Worm (Caenorhabditis elegans) whole organism, L3 larva: Measurements from ENCODE around the gene clc-1.

ENCODE experiments used
- R02D3.7 ChIP-seq: fragments of 150-350 bp; optimal IDR thresholded peaks from 2 replicates; lab custom pipeline; 2014; ENCODE audit warnings: missing biosample characterization, missing genetic modification characterization
- ZK546.5 ChIP-seq: sonication (generic microtip); optimal IDR thresholded peaks from 2 replicates; lab custom pipeline; 2017; ENCODE audit warnings: missing biosample characterization, missing genetic modification characterization
- aly-2 ChIP-seq: fragments of 150-350 bp; optimal IDR thresholded peaks from 2 replicates; lab custom pipeline; 2014; ENCODE audit warnings: missing biosample characterization, missing genetic modification characterization
- ceh-16 ChIP-seq: sonication (generic microtip); optimal IDR thresholded peaks from 2 replicates; lab custom pipeline; 2017; ENCODE audit warnings: missing biosample characterization, missing genetic modification characterization
- ceh-28 ChIP-seq: fragments of 150-350 bp; optimal IDR thresholded peaks from 2 replicates; lab custom pipeline; 2014; ENCODE audit warnings: missing biosample characterization, missing genetic modification reagents, missing genetic modification characterization
- ceh-82 ChIP-seq: fragments of 150-350 bp; optimal IDR thresholded peaks from 2 replicates; lab custom pipeline; 2014; ENCODE audit warnings: missing biosample characterization, missing genetic modification characterization
- ceh-9 ChIP-seq: sonication (generic microtip); optimal IDR thresholded peaks from 2 replicates; lab custom pipeline; 2018; ENCODE audit warnings: missing biosample characterization, missing genetic modification characterization
- daf-12 ChIP-seq: fragments of 150-350 bp; optimal IDR thresholded peaks from 2 replicates; lab custom pipeline; 2014; ENCODE audit warnings: missing biosample characterization, missing genetic modification reagents, missing genetic modification characterization
- egl-5 ChIP-seq: fragments of 150-350 bp; optimal IDR thresholded peaks from 2 replicates; lab custom pipeline; 2017; ENCODE audit warnings: missing biosample characterization, missing genetic modification reagents, missing genetic modification characterization, inconsistent platforms
- elt-1 ChIP-seq: fragments of 150-350 bp; optimal IDR thresholded peaks from 2 replicates; lab custom pipeline; 2014; ENCODE audit warnings: missing biosample characterization, missing genetic modification characterization
- elt-2 ChIP-seq: sonication (generic microtip); optimal IDR thresholded peaks from 2 replicates; lab custom pipeline; 2016; ENCODE audit warnings: missing genetic modification reagents, mild to moderate bottlenecking, missing genetic modification characterization, missing compliant biosample characterization
- eor-1 ChIP-seq, 2 experiments: fragments of 150-350 bp; optimal IDR thresholded peaks; 2 replicates each; lab custom pipeline; 2014 to 2018; ENCODE audit warnings: missing biosample characterization in 2 of 2, missing genetic modification characterization in 2 of 2
- fkh-10 ChIP-seq: sonication (generic microtip); optimal IDR thresholded peaks from 2 replicates; lab custom pipeline; 2017; ENCODE audit warnings: missing biosample characterization, missing genetic modification reagents, missing genetic modification characterization
- fos-1 ChIP-seq: fragments of 150-350 bp; optimal IDR thresholded peaks from 2 replicates; lab custom pipeline; 2014; ENCODE audit warnings: missing biosample characterization, missing genetic modification characterization
- hmg-11 ChIP-seq: sonication (generic microtip); optimal IDR thresholded peaks from 2 replicates; lab custom pipeline; 2016; ENCODE audit warnings: missing genetic modification characterization, missing compliant biosample characterization
- jun-1 ChIP-seq: fragments of 150-350 bp; optimal IDR thresholded peaks from 2 replicates; lab custom pipeline; 2014; ENCODE audit warnings: missing biosample characterization, missing genetic modification reagents, missing genetic modification characterization
- lin-39 ChIP-seq: fragments of 150-350 bp; optimal IDR thresholded peaks from 2 replicates; lab custom pipeline; 2018; ENCODE audit warnings: missing biosample characterization, missing genetic modification reagents, missing genetic modification characterization
- lsy-12 ChIP-seq: sonication (generic microtip); optimal IDR thresholded peaks from 2 replicates; lab custom pipeline; 2016; ENCODE audit warnings: mild to moderate bottlenecking, missing genetic modification characterization, missing compliant biosample characterization
- mdl-1 ChIP-seq: fragments of 150-350 bp; optimal IDR thresholded peaks from 2 replicates; lab custom pipeline; 2014; ENCODE audit warnings: missing biosample characterization, missing genetic modification characterization
- nfya-1 ChIP-seq: sonication (generic microtip); optimal IDR thresholded peaks from 2 replicates; lab custom pipeline; 2017; ENCODE audit warnings: missing genetic modification characterization, mild to moderate bottlenecking, missing compliant biosample characterization, antibody characterized with exemption, moderate library complexity; ENCODE audit not compliant: insufficient read depth
- nhr-11 ChIP-seq: fragments of 150-350 bp; optimal IDR thresholded peaks from 2 replicates; lab custom pipeline; 2014; ENCODE audit warnings: missing biosample characterization, missing genetic modification characterization
- nhr-23 ChIP-seq: fragments of 150-350 bp; optimal IDR thresholded peaks from 2 replicates; lab custom pipeline; 2014; ENCODE audit warnings: missing biosample characterization, missing genetic modification reagents, missing genetic modification characterization
- nhr-25 ChIP-seq: sonication (generic microtip); optimal IDR thresholded peaks from 2 replicates; lab custom pipeline; 2017; ENCODE audit warnings: missing biosample characterization, missing genetic modification characterization
- nhr-28 ChIP-seq: fragments of 150-350 bp; optimal IDR thresholded peaks from 2 replicates; lab custom pipeline; 2014; ENCODE audit warnings: missing biosample characterization, missing genetic modification characterization
- nhr-43 ChIP-seq: sonication (generic microtip); optimal IDR thresholded peaks from 2 replicates; lab custom pipeline; 2016; ENCODE audit warnings: mild to moderate bottlenecking, missing genetic modification characterization, missing compliant biosample characterization; ENCODE audit not compliant: poor library complexity, severe bottlenecking
- nhr-76 ChIP-seq: fragments of 150-350 bp; sonication (generic microtip); optimal IDR thresholded peaks from 5 replicates; lab custom pipeline; 2014; ENCODE audit warnings: missing biosample characterization, missing genetic modification characterization
- pha-4 ChIP-seq: fragments of 150-350 bp; optimal IDR thresholded peaks from 2 replicates; lab custom pipeline; 2014; ENCODE audit warnings: missing biosample characterization, missing genetic modification reagents, missing genetic modification characterization
- pqm-1 ChIP-seq: fragments of 150-350 bp; optimal IDR thresholded peaks from 2 replicates; lab custom pipeline; 2017; ENCODE audit warnings: missing biosample characterization, missing genetic modification characterization, inconsistent platforms
- sea-2 ChIP-seq: fragments of 150-350 bp; sonication (generic microtip); optimal IDR thresholded peaks from 4 replicates; lab custom pipeline; 2014; ENCODE audit warnings: missing biosample characterization, missing genetic modification reagents, missing genetic modification characterization
- skn-1 ChIP-seq: fragments of 150-350 bp; optimal IDR thresholded peaks from 2 replicates; lab custom pipeline; 2014; ENCODE audit warnings: missing biosample characterization, missing genetic modification characterization
- unc-39 ChIP-seq: sonication (generic microtip); optimal IDR thresholded peaks from 4 replicates; lab custom pipeline; 2017; ENCODE audit warnings: missing biosample characterization, missing genetic modification characterization
- ztf-11 ChIP-seq: fragments of 150-350 bp; optimal IDR thresholded peaks from 2 replicates; lab custom pipeline; 2014; ENCODE audit warnings: missing biosample characterization, missing genetic modification characterization
- ztf-4 ChIP-seq: fragments of 150-350 bp; optimal IDR thresholded peaks from 2 replicates; lab custom pipeline; 2014; ENCODE audit warnings: missing biosample characterization, missing genetic modification characterization

Gene clc-1

ce11 chrX:11073358-11073757 lies 26.1 kb downstream of the clc-1 start, which contains the start of gene W04G3.5:
W04G3.5 (plus strand) TSS chrX:11073658.
- TF ChIP-seq hmg-11 (tag; lab: Kevin White, UChicago): no peak
- TF ChIP-seq daf-12 (tag; lab: Kevin White, UChicago): no peak
- TF ChIP-seq nhr-11 (tag; lab: Kevin White, UChicago): no peak
- no peak for TF ChIP-seq nhr-76 (tag; lab: Kevin White, UChicago)

- TF ChIP-seq R02D3.7 (tag; lab: Kevin White, UChicago) (no peak), ceh-82 (tag; lab: Kevin White, UChicago) (no peak), ZK546.5 (tag; lab: Kevin White, UChicago) (no peak), fkh-10 (GFP tag; lab: Kevin White, UChicago) (no peak), nhr-28 (no peak), aly-2 (tag; lab: Kevin White, UChicago) (no peak), jun-1 (tag; lab: Kevin White, UChicago) (no peak)
Observed at ce11 chrX:11076491-11076890, 29.2 kb downstream of the clc-1 start, which contains the start of gene W04G3.12. W04G3.12 (minus strand) TSS chrX:11076801.

ce11 chrX:11078150-11078549 lies 30.9 kb downstream of the clc-1 start, which contains the start of gene W04G3.10:
W04G3.10 (minus strand) TSS chrX:11078250.
- TF ChIP-seq R02D3.7 (tag; lab: Kevin White, UChicago) (no peak), ceh-9 (no peak), nhr-25 (tag; lab: Kevin White, UChicago) (no peak), ceh-28 (no peak), sea-2 (GFP tag; lab: Kevin White, UChicago) (no peak), hmg-11 (tag; lab: Kevin White, UChicago) (no peak), nhr-23 (no peak), lsy-12 (no peak), ztf-4 (no peak)

- TF ChIP-seq egl-5 (tag; lab: Kevin White, UChicago): no peak
- no peak for TF ChIP-seq eor-1 (tag; optimal IDR thresholded peaks at IDR 0.05; lab: Kevin White, UChicago)
- TF ChIP-seq fos-1: no peak
- no peak for TF ChIP-seq ceh-82 (tag; lab: Kevin White, UChicago)
- no peak for TF ChIP-seq unc-39 (tag; lab: Kevin White, UChicago)
Observed at ce11 chrX:11079667-11080066, 32.4 kb downstream of the clc-1 start, which contains the start of gene W04G3.13. W04G3.13 (minus strand) TSS chrX:11079767.

- TF ChIP-seq pha-4 (peak; percentile 23), elt-2 (peak; percentile 57), nfya-1 (tag; lab: Kevin White, UChicago) (peak; percentile 19), nhr-43 (tag; lab: Kevin White, UChicago) (no peak), pqm-1 (tag; lab: Kevin White, UChicago) (peak; percentile 42), elt-1 (tag; lab: Kevin White, UChicago) (no peak), ztf-11 (tag; lab: Kevin White, UChicago) (no peak)
- TF ChIP-seq, all 47 proteins: peak for 4
Observed at ce11 chrX:11080170-11080728, 33.0 kb downstream of the clc-1 start, which contains the start of gene sulp-7. sulp-7 (plus strand) TSS chrX:11080678.

ce11 chrX:11085162-11085561 lies 37.9 kb downstream of the clc-1 start, which contains the start of gene W04G3.7:
W04G3.7 (minus strand) TSS chrX:11085262.
- no peak for TF ChIP-seq ZK546.5 (tag; lab: Kevin White, UChicago)
- TF ChIP-seq lin-39: no peak
- TF ChIP-seq mdl-1: no peak
- no peak for TF ChIP-seq ceh-16 (tag; lab: Kevin White, UChicago)
- TF ChIP-seq pha-4: no peak
- TF ChIP-seq skn-1 (tag; lab: Kevin White, UChicago): no peak
